Fruit fly (Drosophila melanogaster) whole organism, embryonic: ENCODE results near the gene mask.

ENCODE experiments used
- Atf-2 ChIP-seq: fragments of 200-800 bp; sonication (Bioruptor generic); optimal IDR thresholded peaks from 2 replicates; lab custom pipeline; 2016; ENCODE audit warnings: missing biosample characterization, missing genetic modification characterization
- Atf6 ChIP-seq: fragments of 200-800 bp; sonication (Bioruptor generic); IDR thresholded peaks from 2 replicates; pipeline ENCODE4 v1.3.6; 2022; ENCODE audit warnings: missing biosample characterization, missing genetic modification characterization
- BEAF-32 ChIP-seq: fragments of 200-800 bp; sonication (Bioruptor generic); optimal IDR thresholded peaks from 3 replicates; lab custom pipeline; 2017; ENCODE audit warnings: missing biosample characterization, missing genetic modification characterization, mild to moderate bottlenecking, moderate library complexity, missing genetic modification reagents
- CG10979 ChIP-seq: fragments of 200-800 bp; sonication (Bioruptor generic); optimal IDR thresholded peaks from 2 replicates; lab custom pipeline; 2018; ENCODE audit warnings: missing biosample characterization, mild to moderate bottlenecking, missing genetic modification characterization, moderate library complexity
- CG11093 ChIP-seq: fragments of 200-800 bp; sonication (Bioruptor generic); IDR thresholded peaks from 3 replicates; pipeline ENCODE4 v1.3.6; 2022; ENCODE audit warnings: missing biosample characterization, missing genetic modification characterization
- CG12219 ChIP-seq: fragments of 200-800 bp; sonication (Bioruptor generic); optimal IDR thresholded peaks from 3 replicates; lab custom pipeline; 2018; ENCODE audit warnings: missing biosample characterization, mild to moderate bottlenecking, missing genetic modification characterization
- CG12299 ChIP-seq: fragments of 200-800 bp; sonication (Bioruptor generic); optimal IDR thresholded peaks from 2 replicates; lab custom pipeline; 2018; ENCODE audit warnings: missing biosample characterization, mild to moderate bottlenecking, missing genetic modification characterization
- CG1233 ChIP-seq: fragments of 200-800 bp; sonication (Bioruptor generic); optimal IDR thresholded peaks from 4 replicates; lab custom pipeline; 2018; ENCODE audit warnings: missing biosample characterization, mild to moderate bottlenecking, missing genetic modification characterization
- CG12659 ChIP-seq: fragments of 200-800 bp; sonication (Bioruptor generic); optimal IDR thresholded peaks from 3 replicates; lab custom pipeline; 2017; ENCODE audit warnings: mild to moderate bottlenecking, missing biosample characterization, missing genetic modification reagents, missing genetic modification characterization
- CG14050 ChIP-seq: fragments of 200-800 bp; sonication (Bioruptor generic); IDR thresholded peaks from 3 replicates; pipeline ENCODE4 v1.3.6; 2022; ENCODE audit warnings: missing biosample characterization, missing genetic modification characterization
- CG17568 ChIP-seq: fragments of 200-800 bp; sonication (Bioruptor generic); optimal IDR thresholded peaks from 2 replicates; lab custom pipeline; 2018; ENCODE audit warnings: missing biosample characterization, mild to moderate bottlenecking, missing genetic modification characterization, moderate library complexity
- CG1792 ChIP-seq: fragments of 200-800 bp; sonication (Bioruptor generic); optimal IDR thresholded peaks from 2 replicates; lab custom pipeline; 2016; ENCODE audit warnings: missing biosample characterization, missing genetic modification characterization
- CG1832 ChIP-seq: fragments of 200-800 bp; sonication (Bioruptor generic); optimal IDR thresholded peaks from 2 replicates; lab custom pipeline; 2017; ENCODE audit warnings: missing biosample characterization, mild to moderate bottlenecking, missing genetic modification characterization, inconsistent platforms
- CG30403 ChIP-seq: fragments of 200-800 bp; sonication (Bioruptor generic); optimal IDR thresholded peaks from 3 replicates; lab custom pipeline; 2016; ENCODE audit warnings: missing biosample characterization, missing genetic modification characterization
- CG3065 ChIP-seq: fragments of 200-800 bp; sonication (Bioruptor generic); optimal IDR thresholded peaks from 2 replicates; lab custom pipeline; 2016; ENCODE audit warnings: missing biosample characterization, missing genetic modification characterization
- CG34224 ChIP-seq: fragments of 200-800 bp; sonication (Bioruptor generic); IDR thresholded peaks from 3 replicates; pipeline ENCODE4 v1.3.6; 2022; ENCODE audit warnings: missing biosample characterization, missing genetic modification characterization; ENCODE audit not compliant: partially characterized antibody
- CG6254 ChIP-seq: fragments of 200-800 bp; sonication (Bioruptor generic); optimal IDR thresholded peaks from 3 replicates; lab custom pipeline; 2017; ENCODE audit warnings: mild to moderate bottlenecking, missing biosample characterization, missing genetic modification reagents, missing genetic modification characterization
- CG7963 ChIP-seq: fragments of 200-800 bp; sonication (Bioruptor generic); IDR thresholded peaks from 3 replicates; pipeline ENCODE4 v1.3.6; 2022; ENCODE audit warnings: missing biosample characterization, missing genetic modification characterization; ENCODE audit not compliant: partially characterized antibody
- CkIIα-i1 ChIP-seq: fragments of 200-800 bp; sonication (Bioruptor generic); IDR thresholded peaks from 2 replicates; pipeline ENCODE4 v1.3.6; 2022; ENCODE audit warnings: missing biosample characterization, missing genetic modification characterization
- Fer2 ChIP-seq: fragments of 200-800 bp; sonication (Bioruptor generic); optimal IDR thresholded peaks from 2 replicates; lab custom pipeline; 2018; ENCODE audit warnings: missing biosample characterization, mild to moderate bottlenecking, missing genetic modification characterization, moderate library complexity
- H15 ChIP-seq: fragments of 200-800 bp; sonication (Bioruptor generic); IDR thresholded peaks from 3 replicates; pipeline ENCODE4 v1.3.6; 2022; ENCODE audit warnings: missing biosample characterization, missing genetic modification characterization
- Hr3 ChIP-seq: fragments of 200-800 bp; sonication (Bioruptor generic); optimal IDR thresholded peaks from 3 replicates; lab custom pipeline; 2016; ENCODE audit warnings: missing biosample characterization, missing genetic modification characterization
- Med ChIP-seq: fragments of 200-800 bp; sonication (Bioruptor generic); peaks from one replicate; lab custom pipeline; 2016; ENCODE audit warnings: missing biosample characterization, missing genetic modification characterization, mild to moderate bottlenecking, inconsistent platforms, moderate library complexity
- NfI ChIP-seq: fragments of 200-800 bp; sonication (Bioruptor generic); optimal IDR thresholded peaks from 3 replicates; lab custom pipeline; 2018; ENCODE audit warnings: missing biosample characterization, mild to moderate bottlenecking, missing genetic modification characterization, moderate library complexity
- ato ChIP-seq: fragments of 200-800 bp; sonication (Bioruptor generic); IDR thresholded peaks from 2 replicates; pipeline ENCODE4 v1.3.6; 2022; ENCODE audit warnings: missing biosample characterization, missing genetic modification characterization; ENCODE audit not compliant: partially characterized antibody
- cato ChIP-seq: fragments of 200-800 bp; sonication (Bioruptor generic); optimal IDR thresholded peaks from 2 replicates; lab custom pipeline; 2016; ENCODE audit warnings: missing biosample characterization, missing genetic modification characterization, borderline replicate concordance
- chinmo ChIP-seq: fragments of 200-800 bp; sonication (Bioruptor generic); IDR thresholded peaks from 4 replicates; pipeline ENCODE4 v1.3.6; 2022; ENCODE audit warnings: missing biosample characterization, missing genetic modification characterization; ENCODE audit not compliant: partially characterized antibody
- da ChIP-seq: fragments of 200-800 bp; sonication (Bioruptor generic); optimal IDR thresholded peaks from 2 replicates; lab custom pipeline; 2016; ENCODE audit warnings: missing biosample characterization, missing genetic modification characterization
- dan ChIP-seq: fragments of 200-800 bp; sonication (Bioruptor generic); IDR thresholded peaks from 2 replicates; pipeline ENCODE4 v1.3.6; 2022; ENCODE audit warnings: missing biosample characterization, missing genetic modification characterization
- dm ChIP-seq: fragments of 200-800 bp; sonication (Bioruptor generic); optimal IDR thresholded peaks from 3 replicates; lab custom pipeline; 2016; ENCODE audit warnings: missing biosample characterization, missing genetic modification characterization
- eve ChIP-seq, 2 experiments: fragments of >200 bp; optimal IDR thresholded peaks; 2 replicates each; lab custom pipeline; 2017; ENCODE audit warnings: missing biosample characterization in 2 of 2, missing genetic modification characterization in 2 of 2
- exex ChIP-seq: fragments of 200-800 bp; sonication (Bioruptor generic); optimal IDR thresholded peaks from 4 replicates; lab custom pipeline; 2018; ENCODE audit warnings: missing biosample characterization, mild to moderate bottlenecking, missing genetic modification characterization, moderate library complexity
- ham ChIP-seq: fragments of 200-800 bp; sonication (Bioruptor generic); IDR thresholded peaks from 2 replicates; pipeline ENCODE4 v1.3.6; 2022; ENCODE audit warnings: missing biosample characterization, missing genetic modification characterization
- jing ChIP-seq: fragments of 200-800 bp; sonication (Bioruptor generic); optimal IDR thresholded peaks from 2 replicates; lab custom pipeline; 2018; ENCODE audit warnings: missing biosample characterization, mild to moderate bottlenecking, missing genetic modification characterization
- jumu ChIP-seq: fragments of 200-800 bp; sonication (Bioruptor generic); optimal IDR thresholded peaks from 3 replicates; lab custom pipeline; 2016; ENCODE audit warnings: missing biosample characterization, missing genetic modification characterization
- lilli ChIP-seq: fragments of 200-800 bp; sonication (Bioruptor generic); optimal IDR thresholded peaks from 3 replicates; lab custom pipeline; 2016; ENCODE audit warnings: missing biosample characterization, missing genetic modification characterization
- lov ChIP-seq, 2 experiments: fragments of 200-800 bp in 1 of 2; fragments of >200 bp in 1 of 2; sonication (Bioruptor generic) in 1 of 2; IDR thresholded peaks in 1 of 2; optimal IDR thresholded peaks in 1 of 2; 2 replicates in 1 of 2; 3 replicates in 1 of 2; pipeline versions ENCODE4 v1.3.6 to Lab custom; 2017 to 2022; ENCODE audit warnings: missing biosample characterization in 1 of 2, missing genetic modification characterization in 1 of 2
- peb ChIP-seq: fragments of 200-800 bp; sonication (Bioruptor generic); IDR thresholded peaks from 2 replicates; pipeline ENCODE4 v1.3.6; 2022; ENCODE audit warnings: missing biosample characterization, missing genetic modification characterization
- sc ChIP-seq, 3 experiments: fragments of >200 bp in 2 of 3; fragments of 200-800 bp in 1 of 3; sonication (Bioruptor generic) in 1 of 3; optimal IDR thresholded peaks; 2 replicates in 2 of 3; 3 replicates in 1 of 3; lab custom pipeline; 2017; ENCODE audit warnings: mild to moderate bottlenecking in 1 of 3, missing biosample characterization in 1 of 3, missing genetic modification characterization in 1 of 3, missing genetic modification reagents in 1 of 3
- sim ChIP-seq: fragments of 200-800 bp; sonication (Bioruptor generic); IDR thresholded peaks from 2 replicates; pipeline ENCODE4 v1.3.6; 2022; ENCODE audit warnings: missing biosample characterization, missing genetic modification characterization
- sima ChIP-seq: fragments of 200-800 bp; sonication (Bioruptor generic); optimal IDR thresholded peaks from 2 replicates; lab custom pipeline; 2016; ENCODE audit warnings: missing biosample characterization, missing genetic modification characterization
- tll ChIP-seq, 2 experiments: fragments of 200-800 bp in 1 of 2; fragments of >200 bp in 1 of 2; sonication (Bioruptor generic) in 1 of 2; optimal IDR thresholded peaks; 2 replicates each; lab custom pipeline; 2017 to 2019; ENCODE audit warnings: missing biosample characterization in 2 of 2, missing genetic modification characterization in 2 of 2, mild to moderate bottlenecking in 1 of 2, moderate library complexity in 1 of 2
- tna ChIP-seq: fragments of 200-800 bp; sonication (Bioruptor generic); IDR thresholded peaks from 2 replicates; pipeline ENCODE4 v1.3.6; 2022; ENCODE audit warnings: missing biosample characterization, missing genetic modification characterization; ENCODE audit not compliant: partially characterized antibody
- trem ChIP-seq: fragments of 200-800 bp; optimal IDR thresholded peaks from 3 replicates; lab custom pipeline; 2019; ENCODE audit warnings: missing biosample characterization, mild to moderate bottlenecking, missing genetic modification characterization, moderate library complexity
- tx ChIP-seq: fragments of 200-800 bp; sonication (Bioruptor generic); optimal IDR thresholded peaks from 2 replicates; lab custom pipeline; 2016; ENCODE audit warnings: missing biosample characterization, missing genetic modification characterization
- vfl ChIP-seq: fragments of 200-800 bp; sonication (Bioruptor generic); optimal IDR thresholded peaks from 2 replicates; lab custom pipeline; 2016; ENCODE audit warnings: missing biosample characterization, missing genetic modification characterization

Gene mask

dm6 chr3R:24295556-24296465 is 65.4 kb downstream of the mask start (continued):
- TF ChIP-seq Hr3 (peak; percentile 73), CG34224 (GFP tag; lab: Robert Waterston, UW) (no peak), Atf6 (GFP tag; lab: Robert Waterston, UW) (peak; percentile 71), sim (GFP tag; lab: Robert Waterston, UW) (no peak), CG1792 (GFP tag; lab: Kevin White, UChicago) (peak; percentile 60), CG6254 (no peak), trem (tag; lab: Kevin White, UChicago) (peak; percentile 59), CG14050 (GFP tag; lab: Robert Waterston, UW) (peak; percentile 67), BEAF-32 (GFP tag; lab: Kevin White, UChicago) (no peak), CG17568 (GFP tag; lab: Kevin White, UChicago) (peak; percentile 60), cato (GFP tag; lab: Kevin White, UChicago) (no peak), CG30403 (GFP tag; lab: Kevin White, UChicago) (peak; percentile 84), CG3065 (peak; percentile 22), chinmo (GFP tag; lab: Robert Waterston, UW) (peak; percentile 10; the same call in 1 of the 4 replicates), sc (optimal IDR thresholded peaks at IDR 0.05; lab: Kevin White, UChicago) (no peak), sc (GFP tag; optimal IDR thresholded peaks at IDR 0.05; lab: Kevin White, UChicago) (peak; percentile 22), CG1832 (GFP tag; lab: Kevin White, UChicago) (peak; percentile 72), tll (GFP tag; optimal IDR thresholded peaks at IDR 0.05; lab: Kevin White, UChicago) (no peak), H15 (peak; percentile 68; the same call in 2 of the 3 replicates), sima (GFP tag; lab: Kevin White, UChicago) (no peak), Atf-2 (peak; percentile 73), CG1233 (GFP tag; lab: Kevin White, UChicago) (peak; percentile 72), dm (GFP tag; lab: Kevin White, UChicago) (peak; percentile 49), eve (GFP tag; optimal IDR thresholded peaks at IDR 0.05; lab: Kevin White, UChicago) (peak in 1 of 2 experiments; percentile 82), CG11093 (GFP tag; lab: Robert Waterston, UW) (peak; percentile 69; the same call in 2 of the 3 replicates), tna (GFP tag; lab: Robert Waterston, UW) (no peak), da (GFP tag; lab: Kevin White, UChicago) (no peak), tx (GFP tag; lab: Kevin White, UChicago) (peak; percentile 42), CG10979 (tag; lab: Kevin White, UChicago) (peak; percentile 41), peb (peak; percentile 37; the same call in 1 of the 2 replicates), CG12659 (peak; percentile 78), NfI (GFP tag; lab: Kevin White, UChicago) (peak; percentile 83), CG12299 (tag; lab: Kevin White, UChicago) (peak; percentile 65), CkIIα-i1 (GFP tag; lab: Robert Waterston, UW) (0 out of 2 replicates have a peak, but pooled peaks have one; percentile 30), ham (GFP tag; lab: Robert Waterston, UW) (no peak), CG12219 (GFP tag; lab: Kevin White, UChicago) (peak; percentile 79), exex (no peak), lov (optimal IDR thresholded peaks at IDR 0.05; lab: Kevin White, UChicago) (no peak), lov (GFP tag; IDR thresholded peaks at IDR 0.05; lab: Robert Waterston, UW) (0 out of 3 replicates have a peak, but pooled peaks have one; percentile 83), dan (GFP tag; lab: Robert Waterston, UW) (peak; percentile 69), vfl (GFP tag; lab: Kevin White, UChicago) (peak; percentile 69), Fer2 (tag; lab: Kevin White, UChicago) (peak; percentile 56), jumu (GFP tag; lab: Kevin White, UChicago) (peak; percentile 64), jing (GFP tag; lab: Kevin White, UChicago) (peak; percentile 45), lilli (GFP tag; lab: Kevin White, UChicago) (peak; percentile 86), CG7963 (no peak), Med (GFP tag; lab: Kevin White, UChicago) (peak; percentile 96), ato (GFP tag; lab: Robert Waterston, UW) (no peak)
